Fruit fly (Drosophila melanogaster): ENCODE data around the gene Mob2.

Gene Mob2

dm6 chr3L:11539511-11540329 lies 22.3 kb downstream of the Mob2 start:
- no peak for TF ChIP-seq Met (GFP tag; optimal IDR thresholded peaks at IDR 0.05)
- TF ChIP-seq dac (GFP tag; optimal IDR thresholded peaks at IDR 0.05) = no peak
- TF ChIP-seq CG6808 (GFP tag; optimal IDR thresholded peaks at IDR 0.05) = no peak
- TF ChIP-seq CG16779 (tag; optimal IDR thresholded peaks at IDR 0.05) = no peak
- TF ChIP-seq CG8319 (GFP tag; optimal IDR thresholded peaks at IDR 0.05) = no peak
- no peak for TF ChIP-seq CG11902 (GFP tag; optimal IDR thresholded peaks at IDR 0.05)
- no peak for TF ChIP-seq CG6792 (GFP tag; optimal IDR thresholded peaks at IDR 0.05)
- TF ChIP-seq CG9139 (GFP tag; optimal IDR thresholded peaks at IDR 0.05) = no peak
- TF ChIP-seq lz (GFP tag; optimal IDR thresholded peaks at IDR 0.05) = no peak
- no peak for TF ChIP-seq Eip75B (GFP tag; optimal IDR thresholded peaks at IDR 0.05)
- TF ChIP-seq CG8632 (GFP tag; optimal IDR thresholded peaks at IDR 0.05) = no peak
- no peak for TF ChIP-seq acj6 (GFP tag; optimal IDR thresholded peaks at IDR 0.05)
- TF ChIP-seq Hr39 (GFP tag; optimal IDR thresholded peaks at IDR 0.05) = no peak
- TF ChIP-seq fd59A (GFP tag; optimal IDR thresholded peaks at IDR 0.05) = no peak
- no peak for TF ChIP-seq Sox14 (GFP tag; optimal IDR thresholded peaks at IDR 0.05)
- TF ChIP-seq CG34406 (GFP tag; optimal IDR thresholded peaks at IDR 0.05) = no peak
- TF ChIP-seq Gug (GFP tag; IDR thresholded peaks at IDR 0.05) = no peak
- no peak for TF ChIP-seq OdsH (GFP tag; optimal IDR thresholded peaks at IDR 0.05)
- TF ChIP-seq cyc (GFP tag; optimal IDR thresholded peaks at IDR 0.05) = no peak

- peak; percentile 10 for TF ChIP-seq achi (GFP tag; optimal IDR thresholded peaks at IDR 0.05)
- no peak for TF ChIP-seq CG11902 (GFP tag; optimal IDR thresholded peaks at IDR 0.05)
- peak; percentile 64 for TF ChIP-seq Hr4 (GFP tag; optimal IDR thresholded peaks at IDR 0.05)
- TF ChIP-seq CG11762 (GFP tag; optimal IDR thresholded peaks at IDR 0.05; ENCODE audit: insufficient read depth) = no peak
- no peak for TF ChIP-seq CG7368 (GFP tag; optimal IDR thresholded peaks at IDR 0.05)
- no peak for TF ChIP-seq CG1621 (tag; optimal IDR thresholded peaks at IDR 0.05)
- TF ChIP-seq CG16779 (tag; optimal IDR thresholded peaks at IDR 0.05) = no peak
- no peak for TF ChIP-seq CG10669 (GFP tag; optimal IDR thresholded peaks at IDR 0.05)
- no peak for TF ChIP-seq salr (GFP tag; optimal IDR thresholded peaks at IDR 0.05)
- no peak for TF ChIP-seq CG3032 (tag; optimal IDR thresholded peaks at IDR 0.05)
- no peak for TF ChIP-seq CG34406 (GFP tag; optimal IDR thresholded peaks at IDR 0.05)
- TF ChIP-seq Eip93F (GFP tag; optimal IDR thresholded peaks at IDR 0.05) = no peak
- TF ChIP-seq Smox (GFP tag; optimal IDR thresholded peaks at IDR 0.05) = no peak
- TF ChIP-seq Blimp-1 (GFP tag; optimal IDR thresholded peaks at IDR 0.05) = no peak
- no peak for TF ChIP-seq CG8319 (GFP tag; optimal IDR thresholded peaks at IDR 0.05)
- no peak for TF ChIP-seq CG6808 (GFP tag; optimal IDR thresholded peaks at IDR 0.05)
- no peak for TF ChIP-seq fd59A (GFP tag; optimal IDR thresholded peaks at IDR 0.05)
- TF ChIP-seq CG6163 (GFP tag; IDR thresholded peaks at IDR 0.05) = no peak
- peak; percentile 59; the same call in 2 of the 3 replicates for TF ChIP-seq eg (GFP tag; IDR thresholded peaks at IDR 0.05)
- TF ChIP-seq OdsH (GFP tag; optimal IDR thresholded peaks at IDR 0.05) = peak; percentile 48
- no peak for TF ChIP-seq Hr38 (GFP tag; optimal IDR thresholded peaks at IDR 0.05)
- peak; percentile 73 for TF ChIP-seq CG15336 (GFP tag; IDR thresholded peaks at IDR 0.05)
- peak; percentile 20 for TF ChIP-seq Sox14 (GFP tag; optimal IDR thresholded peaks at IDR 0.05)
- no peak for TF ChIP-seq CG8632 (GFP tag; optimal IDR thresholded peaks at IDR 0.05)
- TF ChIP-seq fkh (GFP tag; optimal IDR thresholded peaks at IDR 0.05) = peak; percentile 47
- TF ChIP-seq Gug (GFP tag; IDR thresholded peaks at IDR 0.05) = no peak
- TF ChIP-seq Eip78C (GFP tag) = peak; percentile 68
- TF ChIP-seq lz (GFP tag; optimal IDR thresholded peaks at IDR 0.05) = peak; percentile 22
- no peak for TF ChIP-seq topi (GFP tag; optimal IDR thresholded peaks at IDR 0.05)
- no peak for TF ChIP-seq Sox102F (GFP tag; optimal IDR thresholded peaks at IDR 0.05)
- no peak for TF ChIP-seq CG9139 (GFP tag; optimal IDR thresholded peaks at IDR 0.05)
- peak; percentile 78 for TF ChIP-seq CG32006 (GFP tag; optimal IDR thresholded peaks at IDR 0.05)
- TF ChIP-seq CG6276 (GFP tag; optimal IDR thresholded peaks at IDR 0.05) = peak; percentile 59
- TF ChIP-seq svp (GFP tag) = peak; percentile 41
- no peak for TF ChIP-seq CG31627 (GFP tag; optimal IDR thresholded peaks at IDR 0.05)
- no peak for TF ChIP-seq Hr39 (GFP tag; optimal IDR thresholded peaks at IDR 0.05)
- TF ChIP-seq Ets96B (tag; optimal IDR thresholded peaks at IDR 0.05) = no peak
- peak; percentile 46 for TF ChIP-seq Lpt (GFP tag; optimal IDR thresholded peaks at IDR 0.05)
- no peak for TF ChIP-seq fd85E (GFP tag; optimal IDR thresholded peaks at IDR 0.05)
- no peak for TF ChIP-seq ss (GFP tag; optimal IDR thresholded peaks at IDR 0.05)
These were observed 25.1 kb downstream of the Mob2 start for dm6 chr3L:11536767-11537419.

Measured in whole organism, prepupa.